Worm (Caenorhabditis elegans) whole organism, L3 larva: ENCODE results near the gene rpl-11.1.

Experiments
- R02D3.7 ChIP-seq: fragments of 150-350 bp; optimal IDR thresholded peaks from 2 replicates; lab custom pipeline; 2014; ENCODE audit warnings: missing biosample characterization, missing genetic modification characterization
- fos-1 ChIP-seq: fragments of 150-350 bp; optimal IDR thresholded peaks from 2 replicates; lab custom pipeline; 2014; ENCODE audit warnings: missing biosample characterization, missing genetic modification characterization
- nhr-67 ChIP-seq: fragments of 150-350 bp; optimal IDR thresholded peaks from 2 replicates; lab custom pipeline; 2014; ENCODE audit warnings: missing biosample characterization, missing genetic modification characterization

DNA sequence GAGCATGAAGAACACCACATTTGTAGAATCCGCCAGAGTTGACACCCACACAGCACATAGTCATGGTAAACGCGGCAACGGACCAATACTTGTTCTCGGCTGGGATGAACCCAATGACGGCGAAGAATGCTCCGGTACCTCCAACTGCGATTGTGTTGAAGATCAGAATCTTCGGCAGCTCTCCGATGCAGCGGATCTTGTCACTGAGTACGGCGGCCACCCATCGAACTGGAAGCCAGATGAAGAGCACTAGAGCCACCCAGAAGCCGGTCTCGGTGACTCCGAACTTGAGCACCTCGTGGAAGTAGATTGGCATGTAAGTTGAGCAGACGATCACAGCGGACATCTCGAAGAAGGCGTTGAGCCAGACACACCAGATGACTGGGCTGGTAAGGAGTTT is 27.2 kb upstream of the rpl-11.1 start:
- TF ChIP-seq fos-1 (tag; lab: Kevin White, UChicago) (no peak), R02D3.7 (no peak), nhr-67 (no peak)
